Fruit fly (Drosophila melanogaster) whole organism, embryonic: ENCODE data around the gene FBXO11.
A peak's percentile ranks its signal among the peaks of the same experiment; 100 is the strongest.

Source experiments
- Atf6 ChIP-seq: fragments of 200-800 bp; sonication (Bioruptor generic); IDR thresholded peaks from 2 replicates; pipeline ENCODE4 v1.3.6; 2022; ENCODE audit warnings: missing biosample characterization, missing genetic modification characterization
- B-H2 ChIP-seq: fragments of 200-800 bp; sonication (Bioruptor generic); optimal IDR thresholded peaks from 2 replicates; lab custom pipeline; 2018; ENCODE audit warnings: missing biosample characterization, mild to moderate bottlenecking, missing genetic modification characterization
- Blimp-1 ChIP-seq: fragments of 200-800 bp; sonication (Bioruptor generic); optimal IDR thresholded peaks from 3 replicates; lab custom pipeline; 2018; ENCODE audit warnings: missing biosample characterization, missing genetic modification characterization, mild to moderate bottlenecking, moderate library complexity, missing genetic modification reagents
- CG10267 ChIP-seq: fragments of 200-800 bp; sonication (Bioruptor generic); optimal IDR thresholded peaks from 2 replicates; lab custom pipeline; 2018; ENCODE audit warnings: missing biosample characterization, mild to moderate bottlenecking, missing genetic modification characterization, moderate library complexity
- CG10462 ChIP-seq: fragments of 200-800 bp; sonication (Bioruptor generic); optimal IDR thresholded peaks from 2 replicates; lab custom pipeline; 2016; ENCODE audit warnings: missing biosample characterization, missing genetic modification characterization
- CG10543 ChIP-seq: fragments of 200-800 bp; sonication (Bioruptor generic); optimal IDR thresholded peaks from 3 replicates; lab custom pipeline; 2017; ENCODE audit warnings: missing biosample characterization, mild to moderate bottlenecking, missing genetic modification characterization, moderate library complexity
- CG11456 ChIP-seq: fragments of 200-800 bp; sonication (Bioruptor generic); IDR thresholded peaks from 3 replicates; pipeline ENCODE4 v1.3.6; 2022; ENCODE audit warnings: missing biosample characterization, missing genetic modification characterization
- CG12391 ChIP-seq: fragments of 200-800 bp; sonication (Bioruptor generic); optimal IDR thresholded peaks from 3 replicates; lab custom pipeline; 2018; ENCODE audit warnings: missing biosample characterization, mild to moderate bottlenecking, missing genetic modification characterization, moderate library complexity
- CG12659 ChIP-seq: fragments of 200-800 bp; sonication (Bioruptor generic); optimal IDR thresholded peaks from 3 replicates; lab custom pipeline; 2017; ENCODE audit warnings: mild to moderate bottlenecking, missing biosample characterization, missing genetic modification reagents, missing genetic modification characterization
- CG14014 ChIP-seq: fragments of 200-800 bp; sonication (Bioruptor generic); IDR thresholded peaks from 2 replicates; pipeline ENCODE4 v1.3.6; 2022; ENCODE audit warnings: missing biosample characterization, missing genetic modification characterization
- CG14710 ChIP-seq: fragments of 200-800 bp; sonication (Bioruptor generic); optimal IDR thresholded peaks from 3 replicates; lab custom pipeline; 2019; ENCODE audit warnings: missing biosample characterization, mild to moderate bottlenecking, missing genetic modification characterization, moderate library complexity
- CG15073 ChIP-seq: fragments of 200-800 bp; sonication (Bioruptor generic); optimal IDR thresholded peaks from 2 replicates; lab custom pipeline; 2016; ENCODE audit warnings: missing biosample characterization, missing genetic modification characterization
- CG1602 ChIP-seq: fragments of 200-800 bp; sonication (Bioruptor generic); optimal IDR thresholded peaks from 3 replicates; lab custom pipeline; 2016; ENCODE audit warnings: missing biosample characterization, missing genetic modification characterization
- CG1792 ChIP-seq: fragments of 200-800 bp; sonication (Bioruptor generic); optimal IDR thresholded peaks from 2 replicates; lab custom pipeline; 2016; ENCODE audit warnings: missing biosample characterization, missing genetic modification characterization
- CG18476 ChIP-seq: fragments of 200-800 bp; sonication (Bioruptor generic); optimal IDR thresholded peaks from 2 replicates; lab custom pipeline; 2016; ENCODE audit warnings: missing biosample characterization, mild to moderate bottlenecking, missing genetic modification characterization
- CG2116 ChIP-seq: fragments of 200-800 bp; sonication (Bioruptor generic); optimal IDR thresholded peaks from 3 replicates; lab custom pipeline; 2018; ENCODE audit warnings: missing biosample characterization, mild to moderate bottlenecking, missing genetic modification characterization
- CG2120 ChIP-seq: fragments of 200-800 bp; sonication (Bioruptor generic); optimal IDR thresholded peaks from 3 replicates; lab custom pipeline; 2016; ENCODE audit warnings: missing biosample characterization, missing genetic modification characterization
- CG34376 ChIP-seq: fragments of 200-800 bp; sonication (Bioruptor generic); optimal IDR thresholded peaks from 2 replicates; lab custom pipeline; 2018; ENCODE audit warnings: missing biosample characterization, mild to moderate bottlenecking, missing genetic modification characterization
- CG4424 ChIP-seq: fragments of 200-800 bp; sonication (Bioruptor generic); optimal IDR thresholded peaks from 3 replicates; lab custom pipeline; 2016; ENCODE audit warnings: missing biosample characterization, missing genetic modification characterization
- CG5180 ChIP-seq: fragments of 200-800 bp; sonication (Bioruptor generic); optimal IDR thresholded peaks from 3 replicates; lab custom pipeline; 2017; ENCODE audit warnings: missing biosample characterization, missing genetic modification characterization, mild to moderate bottlenecking, moderate library complexity, missing genetic modification reagents
- CG6689 ChIP-seq: fragments of 200-800 bp; sonication (Bioruptor generic); IDR thresholded peaks from 2 replicates; pipeline ENCODE4 v1.3.6; 2022; ENCODE audit warnings: missing biosample characterization, missing genetic modification characterization
- CG9932 ChIP-seq: fragments of 200-800 bp; sonication (Bioruptor generic); IDR thresholded peaks from 2 replicates; pipeline ENCODE4 v1.3.6; 2022; ENCODE audit warnings: missing biosample characterization, missing genetic modification characterization
- D19A ChIP-seq: fragments of 200-800 bp; optimal IDR thresholded peaks from 3 replicates; lab custom pipeline; 2019; ENCODE audit warnings: missing biosample characterization, mild to moderate bottlenecking, missing genetic modification characterization, moderate library complexity
- Hr3 ChIP-seq: fragments of 200-800 bp; sonication (Bioruptor generic); optimal IDR thresholded peaks from 3 replicates; lab custom pipeline; 2016; ENCODE audit warnings: missing biosample characterization, missing genetic modification characterization
- Hr78 ChIP-seq, 2 experiments: fragments of 200-800 bp in 1 of 2; fragments of >200 bp in 1 of 2; sonication (Bioruptor generic) in 1 of 2; optimal IDR thresholded peaks; 2 replicates each; lab custom pipeline; 2017 to 2019; ENCODE audit warnings: missing biosample characterization in 2 of 2, missing genetic modification characterization in 2 of 2, mild to moderate bottlenecking in 1 of 2, moderate library complexity in 1 of 2
- Hsf ChIP-seq: fragments of 200-800 bp; sonication (Bioruptor generic); optimal IDR thresholded peaks from 3 replicates; lab custom pipeline; 2016; ENCODE audit warnings: missing biosample characterization, missing genetic modification characterization
- Sry-δ ChIP-seq: fragments of 200-800 bp; sonication (Bioruptor generic); optimal IDR thresholded peaks from 2 replicates; lab custom pipeline; 2016; ENCODE audit warnings: missing biosample characterization, missing genetic modification characterization
- Usf ChIP-seq: fragments of 200-800 bp; sonication (Bioruptor generic); optimal IDR thresholded peaks from 2 replicates; lab custom pipeline; 2017; ENCODE audit warnings: missing genotype, missing biosample characterization, missing genetic modification characterization
- amos ChIP-seq: fragments of 200-800 bp; sonication (Bioruptor generic); IDR thresholded peaks from 2 replicates; pipeline ENCODE4 v1.3.6; 2022; ENCODE audit warnings: missing biosample characterization, missing genetic modification characterization; ENCODE audit not compliant: partially characterized antibody
- bbx ChIP-seq: fragments of 200-800 bp; sonication (Bioruptor generic); IDR thresholded peaks from 2 replicates; pipeline ENCODE4 v1.3.6; 2022; ENCODE audit warnings: missing biosample characterization, missing genetic modification characterization; ENCODE audit not compliant: partially characterized antibody
- dysf ChIP-seq: fragments of 200-800 bp; sonication (Bioruptor generic); IDR thresholded peaks from 3 replicates; pipeline ENCODE4 v1.3.6; 2022; ENCODE audit warnings: missing biosample characterization, missing genetic modification characterization
- ems ChIP-seq: fragments of 200-800 bp; sonication (Bioruptor generic); optimal IDR thresholded peaks from 3 replicates; lab custom pipeline; 2016; ENCODE audit warnings: missing biosample characterization, missing genetic modification characterization
- esg ChIP-seq: fragments of 200-800 bp; sonication (Bioruptor generic); conservative IDR thresholded peaks from 2 replicates; pipeline ENCODE4 v1.3.6; 2022; ENCODE audit warnings: missing biosample characterization, missing genetic modification characterization
- ftz-f1 ChIP-seq: fragments of 200-800 bp; sonication (Bioruptor generic); optimal IDR thresholded peaks from 2 replicates; lab custom pipeline; 2016; ENCODE audit warnings: missing biosample characterization, missing genetic modification characterization
- hkb ChIP-seq, 2 experiments: fragments of 200-800 bp in 1 of 2; fragments of >200 bp in 1 of 2; sonication (Bioruptor generic) in 1 of 2; IDR thresholded peaks in 1 of 2; optimal IDR thresholded peaks in 1 of 2; 2 replicates each; pipeline versions ENCODE4 v1.3.6 to Lab custom; 2017 to 2022; ENCODE audit warnings: missing biosample characterization in 1 of 2, missing genetic modification characterization in 1 of 2
- inv ChIP-seq: fragments of 200-800 bp; sonication (Bioruptor generic); IDR thresholded peaks from 2 replicates; pipeline ENCODE4 v1.3.6; 2022; ENCODE audit warnings: missing biosample characterization, missing genetic modification characterization; ENCODE audit not compliant: partially characterized antibody
- pan ChIP-seq, 4 experiments: fragments of >200 bp in 3 of 4; fragments of 200-800 bp in 1 of 4; sonication (Bioruptor generic) in 1 of 4; optimal IDR thresholded peaks in 3 of 4; IDR thresholded peaks in 1 of 4; 2 replicates each; pipeline versions ENCODE4 v1.3.6 to Lab custom; 2017 to 2022; ENCODE audit warnings: missing biosample characterization in 2 of 4, missing genetic modification characterization in 2 of 4, mixed read lengths in 1 of 4
- pnt ChIP-seq: fragments of 200-800 bp; sonication (Bioruptor generic); optimal IDR thresholded peaks from 3 replicates; lab custom pipeline; 2016; ENCODE audit warnings: missing biosample characterization, missing genetic modification characterization
- prd ChIP-seq, 3 experiments: fragments of >200 bp in 2 of 3; fragments of 200-800 bp in 1 of 3; sonication (Bioruptor generic) in 1 of 3; optimal IDR thresholded peaks in 2 of 3; IDR thresholded peaks in 1 of 3; 2 replicates in 2 of 3; 3 replicates in 1 of 3; pipeline versions ENCODE4 v1.3.6 to Lab custom; 2017 to 2022; ENCODE audit warnings: missing biosample characterization in 1 of 3, missing genetic modification characterization in 1 of 3
- row ChIP-seq: fragments of 200-800 bp; sonication (Bioruptor generic); IDR thresholded peaks from 3 replicates; pipeline ENCODE4 v1.3.6; 2022; ENCODE audit warnings: missing biosample characterization, missing genetic modification characterization
- sna ChIP-seq: fragments of 200-800 bp; sonication (Bioruptor generic); IDR thresholded peaks from 2 replicates; pipeline ENCODE4 v1.3.6; 2022; ENCODE audit warnings: missing biosample characterization, missing genetic modification characterization; ENCODE audit not compliant: partially characterized antibody
- so ChIP-seq: fragments of 200-800 bp; sonication (Bioruptor generic); IDR thresholded peaks from 3 replicates; pipeline ENCODE4 v1.3.6; 2022; ENCODE audit warnings: missing biosample characterization, missing genetic modification characterization
- sug ChIP-seq: fragments of 200-800 bp; optimal IDR thresholded peaks from 2 replicates; lab custom pipeline; 2019; ENCODE audit warnings: missing biosample characterization, mild to moderate bottlenecking, missing genetic modification characterization, moderate library complexity
- tll ChIP-seq, 2 experiments: fragments of 200-800 bp in 1 of 2; fragments of >200 bp in 1 of 2; sonication (Bioruptor generic) in 1 of 2; optimal IDR thresholded peaks; 2 replicates each; lab custom pipeline; 2017 to 2019; ENCODE audit warnings: missing biosample characterization in 2 of 2, missing genetic modification characterization in 2 of 2, mild to moderate bottlenecking in 1 of 2, moderate library complexity in 1 of 2
- wek ChIP-seq: fragments of 200-800 bp; sonication (Bioruptor generic); optimal IDR thresholded peaks from 3 replicates; lab custom pipeline; 2018; ENCODE audit warnings: missing biosample characterization, mild to moderate bottlenecking, missing genetic modification characterization, moderate library complexity

FBXO11 gene

dm6 chr3R:9759360-9760191, 49.6 kb downstream of the FBXO11 start, which contains the start of gene Mpi (continued):
- TF ChIP-seq Blimp-1 = no peak
- TF ChIP-seq CG15073 (GFP tag; lab: Kevin White, UChicago) = no peak
- TF ChIP-seq pan (optimal IDR thresholded peaks at IDR 0.05; lab: Kevin White, UChicago) = no peak
- peak in 1 of 2 experiments; percentile 28 for TF ChIP-seq pan (GFP tag; optimal IDR thresholded peaks at IDR 0.05 in 1 of 2, IDR thresholded peaks at IDR 0.05 in 1 of 2)
- no peak for TF ChIP-seq pnt
- TF ChIP-seq CG14014 = 0 out of 2 replicates have a peak, but pooled peaks have one; percentile 22
- no peak for TF ChIP-seq esg (GFP tag; lab: Robert Waterston, UW)
- peak; percentile 12 for TF ChIP-seq wek (GFP tag; lab: Kevin White, UChicago)
- TF ChIP-seq CG1602 (GFP tag; lab: Kevin White, UChicago) = peak; percentile 1
- TF ChIP-seq B-H2 = peak; percentile 36
- no peak for TF ChIP-seq CG10462 (GFP tag; lab: Kevin White, UChicago)
- TF ChIP-seq CG12391 (tag; lab: Kevin White, UChicago) = peak; percentile 50
- TF ChIP-seq hkb (optimal IDR thresholded peaks at IDR 0.05; lab: Kevin White, UChicago) = no peak
- 0 out of 2 replicates have a peak, but pooled peaks have one; percentile 25 for TF ChIP-seq hkb (GFP tag; IDR thresholded peaks at IDR 0.05; lab: Robert Waterston, UW)
- peak; percentile 100 for TF ChIP-seq D19A (tag; lab: Kevin White, UChicago)
- TF ChIP-seq CG2120 (GFP tag; lab: Kevin White, UChicago) = peak; percentile 55
- peak; percentile 66 for TF ChIP-seq CG2116 (GFP tag; lab: Kevin White, UChicago)
- TF ChIP-seq CG10267 = peak; percentile 48
- peak; percentile 56; the same call in 1 of the 2 replicates for TF ChIP-seq bbx (GFP tag; lab: Robert Waterston, UW)
- TF ChIP-seq Usf = no peak
- TF ChIP-seq CG18476 (GFP tag; lab: Kevin White, UChicago) = no peak
- TF ChIP-seq Hr78 (GFP tag; optimal IDR thresholded peaks at IDR 0.05; lab: Kevin White, UChicago) = peak in 1 of 2 experiments; percentile 84
- TF ChIP-seq CG14710 (tag; lab: Kevin White, UChicago) = peak; percentile 40
- no peak for TF ChIP-seq CG11456 (GFP tag; lab: Robert Waterston, UW)
- peak; percentile 77 for TF ChIP-seq Sry-δ (GFP tag; lab: Kevin White, UChicago)
- 0 out of 2 replicates have a peak, but pooled peaks have one; percentile 50 for TF ChIP-seq sna (GFP tag; lab: Robert Waterston, UW)
- TF ChIP-seq Atf6 (GFP tag; lab: Robert Waterston, UW) = peak; percentile 29
- TF ChIP-seq inv (GFP tag; lab: Robert Waterston, UW) = peak; percentile 44
- TF ChIP-seq CG1792 (GFP tag; lab: Kevin White, UChicago) = no peak
- peak; percentile 13 for TF ChIP-seq Hsf (GFP tag; lab: Kevin White, UChicago)
- peak; percentile 17; the same call in 1 of the 3 replicates for TF ChIP-seq dysf
- TF ChIP-seq CG34376 (GFP tag; lab: Kevin White, UChicago) = peak; percentile 56
- 0 out of 3 replicates have a peak, but pooled peaks have one; percentile 30 for TF ChIP-seq so (GFP tag; lab: Robert Waterston, UW)
- no peak for TF ChIP-seq CG5180
- peak; percentile 62 for TF ChIP-seq CG12659 (GFP tag; lab: Kevin White, UChicago)
- TF ChIP-seq CG10543 (GFP tag; lab: Kevin White, UChicago) = peak; percentile 25
- TF ChIP-seq CG9932 (GFP tag; lab: Robert Waterston, UW) = peak; percentile 36
- TF ChIP-seq ems (GFP tag; lab: Kevin White, UChicago) = peak; percentile 23
- TF ChIP-seq ftz-f1 = peak; percentile 71
- no peak for TF ChIP-seq tll (GFP tag; optimal IDR thresholded peaks at IDR 0.05; lab: Kevin White, UChicago)
- peak; percentile 52; the same call in 1 of the 2 replicates for TF ChIP-seq amos
- TF ChIP-seq CG4424 (GFP tag; lab: Kevin White, UChicago) = peak; percentile 27
- no peak for TF ChIP-seq prd (optimal IDR thresholded peaks at IDR 0.05; lab: Kevin White, UChicago)
- TF ChIP-seq prd (GFP tag; IDR thresholded peaks at IDR 0.05; lab: Robert Waterston, UW) = 0 out of 3 replicates have a peak, but pooled peaks have one; percentile 15
- peak; percentile 92 for TF ChIP-seq row (GFP tag; lab: Robert Waterston, UW)
- no peak for TF ChIP-seq CG6689 (GFP tag; lab: Robert Waterston, UW)
- TF ChIP-seq sug (tag; lab: Kevin White, UChicago) = peak; percentile 56
- peak; percentile 23 for TF ChIP-seq Hr3 (GFP tag; lab: Kevin White, UChicago)
